Fruit fly (Drosophila melanogaster): Measurements from ENCODE around the gene Glg1.

DNA sequence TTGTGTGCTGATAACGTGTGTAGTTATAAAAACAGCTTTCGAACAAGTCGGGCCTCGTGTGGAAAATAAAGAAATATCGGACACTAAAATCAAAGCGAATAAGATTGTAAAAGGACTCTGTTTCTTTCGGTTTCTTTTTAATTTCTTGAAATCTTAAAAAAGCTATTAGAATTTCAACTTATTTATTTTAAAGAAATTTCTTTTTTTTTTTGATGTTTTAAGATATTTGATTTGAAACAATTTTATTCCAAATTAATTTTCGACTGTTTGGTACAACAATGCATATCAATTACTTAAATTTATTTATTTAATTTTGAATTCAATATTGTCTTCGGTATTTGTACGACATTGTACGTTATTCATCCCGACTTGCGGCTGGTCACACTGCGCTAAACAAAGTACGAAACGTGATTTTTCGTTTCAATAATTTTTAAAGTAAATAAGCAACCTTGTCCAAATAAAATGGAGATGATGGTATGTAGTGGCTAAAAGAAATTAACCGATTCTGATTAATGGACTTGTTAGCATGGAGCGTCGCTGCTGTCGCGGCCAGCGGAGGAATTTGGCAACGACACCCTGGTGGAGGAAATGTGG is 14.5 kb downstream of the Glg1 start, which contains the start of the genes CG7202 and CG7519:
- TF ChIP-seq psq (optimal IDR thresholded peaks at IDR 0.05) (no peak), Sin3A (optimal IDR thresholded peaks at IDR 0.05) (no peak), h (optimal IDR thresholded peaks at IDR 0.05) (no peak), Myc (optimal IDR thresholded peaks at IDR 0.05) (no peak)
